Worm (Caenorhabditis elegans) whole organism, L2 larva: ENCODE measurements around the gene tbg-1.

Experiments
- C34F6.9 ChIP-seq: fragments of 150-350 bp; optimal IDR thresholded peaks from 2 replicates; lab custom pipeline; 2014; ENCODE audit warnings: missing biosample characterization, missing genetic modification characterization
- F13H6.1 ChIP-seq: sonication (generic microtip); optimal IDR thresholded peaks from 2 replicates; lab custom pipeline; 2016; ENCODE audit warnings: missing genetic modification characterization, missing compliant biosample characterization
- R02D3.7 ChIP-seq: fragments of 150-350 bp; optimal IDR thresholded peaks from 2 replicates; lab custom pipeline; 2014; ENCODE audit warnings: missing biosample characterization, missing genetic modification characterization
- Y55F3AM.14 ChIP-seq: fragments of 200-800 bp; sonication (Bioruptor generic); optimal IDR thresholded peaks from 2 replicates; lab custom pipeline; 2018; ENCODE audit warnings: mild to moderate bottlenecking, missing genetic modification characterization, missing compliant biosample characterization
- ZK546.5 ChIP-seq: sonication (generic microtip); optimal IDR thresholded peaks from 2 replicates; lab custom pipeline; 2017; ENCODE audit warnings: missing biosample characterization, missing genetic modification characterization
- alr-1 ChIP-seq: fragments of 150-350 bp; optimal IDR thresholded peaks from 2 replicates; lab custom pipeline; 2014; ENCODE audit warnings: missing biosample characterization, missing genetic modification characterization
- aly-2 ChIP-seq: fragments of 150-350 bp; optimal IDR thresholded peaks from 2 replicates; lab custom pipeline; 2014; ENCODE audit warnings: missing biosample characterization, missing genetic modification characterization
- blmp-1 ChIP-seq: sonication (generic microtip); optimal IDR thresholded peaks from 2 replicates; lab custom pipeline; 2017; ENCODE audit warnings: missing genetic modification characterization, mild to moderate bottlenecking, missing compliant biosample characterization, antibody characterized with exemption, moderate library complexity; ENCODE audit not compliant: insufficient read depth
- ceh-16 ChIP-seq: fragments of 150-350 bp; optimal IDR thresholded peaks from 2 replicates; lab custom pipeline; 2014; ENCODE audit warnings: missing biosample characterization, missing genetic modification characterization
- crh-2 ChIP-seq: sonication (generic microtip); optimal IDR thresholded peaks from 2 replicates; lab custom pipeline; 2017; ENCODE audit warnings: missing biosample characterization, missing genetic modification characterization
- dmd-4 ChIP-seq: sonication (generic microtip); optimal IDR thresholded peaks from 2 replicates; lab custom pipeline; 2017; ENCODE audit warnings: missing biosample characterization, missing genetic modification characterization
- elt-1 ChIP-seq: fragments of 150-350 bp; optimal IDR thresholded peaks from 2 replicates; lab custom pipeline; 2014; ENCODE audit warnings: missing biosample characterization, missing genetic modification characterization
- fos-1 ChIP-seq: fragments of 150-350 bp; optimal IDR thresholded peaks from 2 replicates; lab custom pipeline; 2014; ENCODE audit warnings: missing biosample characterization, missing genetic modification characterization
- gmeb-1 ChIP-seq: fragments of 150-350 bp; optimal IDR thresholded peaks from 2 replicates; lab custom pipeline; 2014; ENCODE audit warnings: missing biosample characterization, missing genetic modification characterization
- lin-11 ChIP-seq: fragments of 150-350 bp; sonication (generic microtip); optimal IDR thresholded peaks from 2 replicates; lab custom pipeline; 2014; ENCODE audit warnings: missing biosample characterization, missing genetic modification characterization, inconsistent platforms, mixed read lengths
- lin-39 ChIP-seq: fragments of 150-350 bp; optimal IDR thresholded peaks from 2 replicates; lab custom pipeline; 2014; ENCODE audit warnings: missing biosample characterization, missing genetic modification reagents, missing genetic modification characterization
- lsy-2 ChIP-seq, 2 experiments: fragments of 150-350 bp in 1 of 2; sonication (generic microtip) in 1 of 2; optimal IDR thresholded peaks; 2 replicates each; lab custom pipeline; 2014 to 2017; ENCODE audit warnings: missing biosample characterization in 2 of 2, missing genetic modification characterization in 2 of 2
- mdl-1 ChIP-seq, 2 experiments: fragments of 150-350 bp in 1 of 2; sonication (generic microtip) in 1 of 2; optimal IDR thresholded peaks; 2 replicates each; lab custom pipeline; 2017; ENCODE audit warnings: missing biosample characterization in 2 of 2, missing genetic modification characterization in 2 of 2
- nhr-10 ChIP-seq: sonication (generic microtip); optimal IDR thresholded peaks from 2 replicates; lab custom pipeline; 2017; ENCODE audit warnings: missing biosample characterization, missing genetic modification characterization
- nhr-11 ChIP-seq: fragments of 150-350 bp; optimal IDR thresholded peaks from 2 replicates; lab custom pipeline; 2014; ENCODE audit warnings: missing biosample characterization, missing genetic modification characterization
- nhr-129 ChIP-seq: fragments of 150-350 bp; optimal IDR thresholded peaks from 2 replicates; lab custom pipeline; 2014; ENCODE audit warnings: missing biosample characterization, missing genetic modification characterization
- nhr-21 ChIP-seq: fragments of 150-350 bp; optimal IDR thresholded peaks from 2 replicates; lab custom pipeline; 2014; ENCODE audit warnings: missing biosample characterization, missing genetic modification characterization
- nhr-237 ChIP-seq: fragments of 150-350 bp; optimal IDR thresholded peaks from 2 replicates; lab custom pipeline; 2014; ENCODE audit warnings: missing biosample characterization, missing genetic modification characterization
- nhr-25 ChIP-seq: fragments of 150-350 bp; sonication (generic microtip); optimal IDR thresholded peaks from 3 replicates; lab custom pipeline; 2014; ENCODE audit warnings: missing biosample characterization, missing genetic modification characterization
- nhr-6 ChIP-seq: fragments of 150-350 bp; optimal IDR thresholded peaks from 2 replicates; lab custom pipeline; 2014; ENCODE audit warnings: missing biosample characterization, missing genetic modification characterization
- nhr-77 ChIP-seq: fragments of 150-350 bp; optimal IDR thresholded peaks from 2 replicates; lab custom pipeline; 2014; ENCODE audit warnings: missing biosample characterization, missing genetic modification characterization
- sem-4 ChIP-seq: fragments of 150-350 bp; optimal IDR thresholded peaks from 2 replicates; lab custom pipeline; 2014; ENCODE audit warnings: missing biosample characterization, missing genetic modification reagents, missing genetic modification characterization
- skn-1 ChIP-seq: sonication (generic microtip); optimal IDR thresholded peaks from 2 replicates; lab custom pipeline; 2017; ENCODE audit warnings: missing biosample characterization, missing genetic modification characterization
- sma-3 ChIP-seq: sonication (generic microtip); optimal IDR thresholded peaks from 2 replicates; lab custom pipeline; 2016; ENCODE audit warnings: missing genetic modification reagents, missing genetic modification characterization, missing compliant biosample characterization
- sma-9 ChIP-seq, 2 experiments: fragments of 150-350 bp in 1 of 2; sonication (generic microtip) in 1 of 2; optimal IDR thresholded peaks; 2 replicates each; lab custom pipeline; 2014 to 2016; ENCODE audit warnings: missing genetic modification characterization in 2 of 2, mild to moderate bottlenecking in 1 of 2, missing biosample characterization in 1 of 2, missing compliant biosample characterization in 1 of 2, missing genetic modification reagents in 1 of 2, moderate library complexity in 1 of 2
- snpc-4 ChIP-seq: fragments of 150-350 bp; optimal IDR thresholded peaks from 2 replicates; lab custom pipeline; 2014; ENCODE audit warnings: missing biosample characterization, missing genetic modification characterization
- unc-39 ChIP-seq: fragments of 150-350 bp; optimal IDR thresholded peaks from 2 replicates; lab custom pipeline; 2014; ENCODE audit warnings: missing biosample characterization, missing genetic modification characterization
- unc-55 ChIP-seq: fragments of 150-350 bp; sonication (generic microtip); optimal IDR thresholded peaks from 3 replicates; lab custom pipeline; 2014; ENCODE audit warnings: missing biosample characterization, missing genetic modification reagents, missing genetic modification characterization
- unc-62 ChIP-seq: fragments of 150-350 bp; optimal IDR thresholded peaks from 2 replicates; lab custom pipeline; 2014; ENCODE audit warnings: missing biosample characterization, missing genetic modification reagents, missing genetic modification characterization
- zag-1 ChIP-seq: fragments of 150-350 bp; optimal IDR thresholded peaks from 2 replicates; lab custom pipeline; 2014; ENCODE audit warnings: missing biosample characterization, missing genetic modification characterization
- ztf-11 ChIP-seq: sonication (generic microtip); optimal IDR thresholded peaks from 2 replicates; lab custom pipeline; 2017; ENCODE audit warnings: missing biosample characterization, missing genetic modification characterization
- ztf-4 ChIP-seq: fragments of 150-350 bp; optimal IDR thresholded peaks from 2 replicates; lab custom pipeline; 2014; ENCODE audit warnings: missing biosample characterization, missing genetic modification characterization

Gene tbg-1

DNA sequence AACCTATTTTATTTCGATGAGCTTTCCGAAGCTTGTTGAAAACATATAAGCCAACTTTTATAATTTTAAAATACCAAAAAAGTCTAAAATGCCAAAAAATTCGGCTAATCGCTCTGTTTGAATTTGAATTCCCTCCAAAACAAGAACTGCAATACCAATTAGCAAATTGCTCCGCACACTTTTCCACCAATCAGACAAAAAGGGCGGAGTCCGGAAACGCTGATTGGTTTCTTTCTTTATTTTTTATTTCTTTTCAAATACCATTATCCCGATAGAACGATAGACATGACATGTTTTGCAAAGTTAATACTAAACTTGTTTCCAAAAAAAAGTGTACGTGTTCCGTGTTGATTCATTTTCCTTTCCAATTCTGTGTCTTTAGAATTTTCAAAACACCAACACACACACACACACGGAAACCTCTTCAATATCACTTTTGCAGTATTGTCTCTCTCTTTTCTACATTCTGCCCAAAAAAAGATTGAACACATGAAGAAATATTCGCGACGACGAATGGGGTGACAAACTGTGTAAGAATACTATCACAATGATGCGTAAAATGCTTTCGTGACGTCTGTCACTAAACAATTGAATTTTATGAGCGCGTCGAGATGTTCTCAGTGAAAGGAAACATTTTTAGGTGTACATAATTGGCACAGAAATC is 11.2 kb downstream of the tbg-1 start:
- no peak for TF ChIP-seq aly-2 (tag; lab: Kevin White, UChicago)
- no peak for TF ChIP-seq nhr-11 (tag; lab: Kevin White, UChicago)
- no peak for TF ChIP-seq C34F6.9 (tag; lab: Kevin White, UChicago)
- TF ChIP-seq mdl-1 (tag; optimal IDR thresholded peaks at IDR 0.05; lab: Kevin White, UChicago): no peak
- TF ChIP-seq ztf-4: no peak
- TF ChIP-seq unc-39 (tag; lab: Kevin White, UChicago): no peak
- TF ChIP-seq dmd-4 (tag; lab: Kevin White, UChicago): no peak
- TF ChIP-seq sma-9 (GFP tag; optimal IDR thresholded peaks at IDR 0.05; lab: Kevin White, UChicago): peak; percentile 11
- TF ChIP-seq sma-9 (tag; optimal IDR thresholded peaks at IDR 0.05; lab: Kevin White, UChicago): no peak
- TF ChIP-seq skn-1: no peak
- no peak for TF ChIP-seq lin-11 (tag; lab: Kevin White, UChicago)
- TF ChIP-seq ceh-16 (tag; lab: Kevin White, UChicago): no peak
- TF ChIP-seq fos-1 (tag; lab: Kevin White, UChicago): peak; percentile 1
- TF ChIP-seq nhr-237 (tag; lab: Kevin White, UChicago): no peak
- TF ChIP-seq R02D3.7 (tag; lab: Kevin White, UChicago): no peak
- TF ChIP-seq zag-1: no peak
- no peak for TF ChIP-seq nhr-129 (tag; lab: Kevin White, UChicago)
- TF ChIP-seq elt-1: no peak
- TF ChIP-seq blmp-1: no peak
- no peak for TF ChIP-seq alr-1 (tag; lab: Kevin White, UChicago)
- no peak for TF ChIP-seq nhr-21 (tag; lab: Kevin White, UChicago)
- no peak for TF ChIP-seq unc-62 (GFP tag; lab: Kevin White, UChicago)
- TF ChIP-seq lin-39: no peak
- peak; percentile 39 for TF ChIP-seq nhr-25 (tag; lab: Kevin White, UChicago)
- no peak for TF ChIP-seq Y55F3AM.14 (GFP tag; lab: Kevin White, UChicago)
- TF ChIP-seq ZK546.5: no peak
- no peak for TF ChIP-seq snpc-4 (tag; lab: Kevin White, UChicago)

- TF ChIP-seq nhr-77 (tag; lab: Kevin White, UChicago) (no peak), blmp-1 (no peak), nhr-6 (tag; lab: Kevin White, UChicago) (no peak), ztf-11 (tag; lab: Kevin White, UChicago) (no peak), C34F6.9 (tag; lab: Kevin White, UChicago) (no peak), nhr-21 (tag; lab: Kevin White, UChicago) (no peak), ztf-4 (no peak), unc-62 (GFP tag; lab: Kevin White, UChicago) (no peak), crh-2 (tag; lab: Kevin White, UChicago) (no peak), lsy-2 (tag; optimal IDR thresholded peaks at IDR 0.05; lab: Kevin White, UChicago) (no peak), sem-4 (no peak), nhr-10 (tag; lab: Kevin White, UChicago) (no peak)
- TF ChIP-seq, all 48 proteins: peak for 0
Observed at ce11 chrIII:9616933-9617332, 12.0 kb downstream of the tbg-1 start.

ce11 chrIII:9616426-9616825 is 12.5 kb downstream of the tbg-1 start, which contains the start of gene hcp-3:
Gene hcp-3, minus strand, starts transcription at chrIII:9616470.
- peak; percentile 50 for TF ChIP-seq C34F6.9 (tag; lab: Kevin White, UChicago)
- TF ChIP-seq sem-4: peak; percentile 2
- TF ChIP-seq fos-1 (tag; lab: Kevin White, UChicago): peak; percentile 10
- peak; percentile 10 for TF ChIP-seq nhr-25 (tag; lab: Kevin White, UChicago)
- peak; percentile 26 for TF ChIP-seq F13H6.1
- TF ChIP-seq mdl-1 (tag; optimal IDR thresholded peaks at IDR 0.05; lab: Kevin White, UChicago): no peak
- peak; percentile 34 for TF ChIP-seq sma-3 (GFP tag; lab: Kevin White, UChicago)
- TF ChIP-seq unc-55 (GFP tag; lab: Kevin White, UChicago): peak; percentile 69
- peak; percentile 14 for TF ChIP-seq sma-9 (GFP tag; optimal IDR thresholded peaks at IDR 0.05; lab: Kevin White, UChicago)
- no peak for TF ChIP-seq sma-9 (tag; optimal IDR thresholded peaks at IDR 0.05; lab: Kevin White, UChicago)
- no peak for TF ChIP-seq ztf-11 (tag; lab: Kevin White, UChicago)
- peak; percentile 77 for TF ChIP-seq gmeb-1 (tag; lab: Kevin White, UChicago)
- no peak for TF ChIP-seq alr-1 (tag; lab: Kevin White, UChicago)
- TF ChIP-seq crh-2 (tag; lab: Kevin White, UChicago): peak; percentile 59
- peak; percentile 42 for TF ChIP-seq nhr-129 (tag; lab: Kevin White, UChicago)
- TF ChIP-seq ceh-16 (tag; lab: Kevin White, UChicago): no peak
- TF ChIP-seq lsy-2 (tag; optimal IDR thresholded peaks at IDR 0.05; lab: Kevin White, UChicago): peak in 1 of 2 experiments; percentile 66
